Fruit fly (Drosophila melanogaster) whole organism, pupa: ENCODE data around the gene CG32668.

Experiments
- CG10348 ChIP-seq: fragments of 200-800 bp; sonication (Bioruptor generic); IDR thresholded peaks from 2 replicates; pipeline ENCODE4 v1.3.6; 2022; ENCODE audit warnings: missing biosample characterization, missing genetic modification characterization
- CG14655 ChIP-seq: fragments of 200-800 bp; sonication (Bioruptor generic); optimal IDR thresholded peaks from 3 replicates; lab custom pipeline; 2017; ENCODE audit warnings: mild to moderate bottlenecking, missing biosample characterization, missing genetic modification reagents, missing genetic modification characterization
- CG15710 ChIP-seq: fragments of 200-800 bp; sonication (Bioruptor generic); optimal IDR thresholded peaks from 2 replicates; lab custom pipeline; 2018; ENCODE audit warnings: missing biosample characterization, mild to moderate bottlenecking, missing genetic modification characterization, moderate library complexity
- CG17806 ChIP-seq: fragments of 200-800 bp; sonication (Bioruptor generic); optimal IDR thresholded peaks from 2 replicates; lab custom pipeline; 2018; ENCODE audit warnings: missing biosample characterization, mild to moderate bottlenecking, missing genetic modification characterization, moderate library complexity
- CG32121 ChIP-seq: fragments of 200-800 bp; sonication (Bioruptor generic); IDR thresholded peaks from 2 replicates; pipeline ENCODE4 v1.3.6; 2022; ENCODE audit warnings: missing biosample characterization, missing genetic modification characterization
- CG34367 ChIP-seq: fragments of 200-800 bp; sonication (Bioruptor generic); optimal IDR thresholded peaks from 2 replicates; lab custom pipeline; 2018; ENCODE audit warnings: missing biosample characterization, mild to moderate bottlenecking, missing genetic modification characterization
- CG4496 ChIP-seq: fragments of 200-800 bp; sonication (Bioruptor generic); IDR thresholded peaks from 3 replicates; pipeline ENCODE4 v1.3.6; 2022; ENCODE audit warnings: missing biosample characterization, missing genetic modification characterization
- CG8159 ChIP-seq: fragments of 200-800 bp; sonication (Bioruptor generic); optimal IDR thresholded peaks from 3 replicates; lab custom pipeline; 2018; ENCODE audit warnings: missing biosample characterization, mild to moderate bottlenecking, missing genetic modification characterization, moderate library complexity
- CG8301 ChIP-seq: fragments of 200-800 bp; sonication (Bioruptor generic); optimal IDR thresholded peaks from 2 replicates; lab custom pipeline; 2018; ENCODE audit warnings: missing biosample characterization, mild to moderate bottlenecking, missing genetic modification characterization
- CG9948 ChIP-seq: fragments of 200-800 bp; sonication (Bioruptor generic); optimal IDR thresholded peaks from 2 replicates; lab custom pipeline; 2018; ENCODE audit warnings: missing biosample characterization, mild to moderate bottlenecking, missing genetic modification characterization, moderate library complexity
- Ets98B ChIP-seq: fragments of 200-800 bp; sonication (Bioruptor generic); IDR thresholded peaks from 2 replicates; pipeline ENCODE4 v1.3.6; 2022; ENCODE audit warnings: missing biosample characterization, missing genetic modification characterization
- Pif1B ChIP-seq: fragments of 200-800 bp; sonication (Bioruptor generic); optimal IDR thresholded peaks from 3 replicates; lab custom pipeline; 2016; ENCODE audit warnings: missing biosample characterization, missing genetic modification characterization
- Snoo ChIP-seq: fragments of 200-800 bp; sonication (Bioruptor generic); optimal IDR thresholded peaks from 3 replicates; lab custom pipeline; 2017; ENCODE audit warnings: missing biosample characterization, mild to moderate bottlenecking, missing genetic modification characterization, inconsistent platforms
- fd96Ca ChIP-seq: fragments of 200-800 bp; sonication (Bioruptor generic); IDR thresholded peaks from 3 replicates; pipeline ENCODE4 v1.3.6; 2022; ENCODE audit warnings: missing biosample characterization, missing genetic modification characterization
- gl ChIP-seq: fragments of 200-800 bp; sonication (Bioruptor generic); optimal IDR thresholded peaks from 2 replicates; lab custom pipeline; 2018; ENCODE audit warnings: missing biosample characterization, mild to moderate bottlenecking, missing genetic modification characterization

Gene CG32668

dm6 chrX:11108148-11108844 lies 51.3 kb downstream of the CG32668 start, which contains the start of gene Hsp60A:
Gene Hsp60A, plus strand, starts transcription at chrX:11108482.
- TF ChIP-seq CG32121 (GFP tag; lab: Robert Waterston, UW) (0 out of 2 replicates have a peak, but pooled peaks have one; percentile 15), CG10348 (no peak), CG4496 (peak; percentile 54), CG17806 (tag; lab: Kevin White, UChicago) (peak; percentile 23), CG8301 (tag; lab: Kevin White, UChicago) (no peak), CG15710 (peak; percentile 35), CG34367 (tag; lab: Kevin White, UChicago) (peak; percentile 20), gl (tag; lab: Kevin White, UChicago) (no peak), fd96Ca (GFP tag; lab: Robert Waterston, UW) (0 out of 3 replicates have a peak, but pooled peaks have one; percentile 26), Ets98B (GFP tag; lab: Robert Waterston, UW) (peak; percentile 39; the same call in 1 of the 2 replicates), CG14655 (GFP tag; lab: Kevin White, UChicago) (no peak), Snoo (tag; lab: Kevin White, UChicago) (peak; percentile 24), CG9948 (peak; percentile 40), Pif1B (GFP tag; lab: Kevin White, UChicago) (peak; percentile 5), CG8159 (tag; lab: Kevin White, UChicago) (peak; percentile 46)
